Worm (Caenorhabditis elegans) whole organism, young adult: ENCODE results near the gene heh-1.
A peak's percentile ranks its signal among the peaks of the same experiment; 100 is the strongest.

ENCODE experiments used
- D2030.7 ChIP-seq: fragments of 200-800 bp; sonication (Bioruptor generic); IDR thresholded peaks from 2 replicates; pipeline ENCODE4 v1.3.6; 2022; ENCODE audit warnings: missing genetic modification reagents, missing genetic modification characterization, missing compliant biosample characterization
- F22D6.2 ChIP-seq: sonication (generic microtip); optimal IDR thresholded peaks from 2 replicates; lab custom pipeline; 2016; ENCODE audit warnings: mild to moderate bottlenecking, missing genetic modification characterization, missing compliant biosample characterization
- F55B11.4 ChIP-seq: sonication (generic microtip); optimal IDR thresholded peaks from 2 replicates; lab custom pipeline; 2016; ENCODE audit warnings: missing compliant biosample characterization, missing genetic modification characterization, borderline replicate concordance; ENCODE audit not compliant: insufficient read depth
- K12H6.12 ChIP-seq: fragments of 200-800 bp; sonication (Bioruptor generic); optimal IDR thresholded peaks from 2 replicates; lab custom pipeline; 2018; ENCODE audit warnings: mild to moderate bottlenecking, missing genetic modification characterization, missing compliant biosample characterization
- Y67H2A.10 ChIP-seq: fragments of 200-800 bp; sonication (Bioruptor generic); conservative IDR thresholded peaks from 2 replicates; pipeline ENCODE4 v1.3.6; 2022; ENCODE audit warnings: missing genetic modification reagents, missing genetic modification characterization, missing compliant biosample characterization
- Y95B8A.8 ChIP-seq: fragments of 200-800 bp; sonication (Bioruptor generic); IDR thresholded peaks from 2 replicates; pipeline ENCODE4 v1.3.6; 2022; ENCODE audit warnings: missing genetic modification reagents, missing genetic modification characterization, missing compliant biosample characterization
- ZK185.1 ChIP-seq: sonication (generic microtip); optimal IDR thresholded peaks from 2 replicates; lab custom pipeline; 2016; ENCODE audit warnings: mild to moderate bottlenecking, missing genetic modification characterization, missing compliant biosample characterization; ENCODE audit not compliant: poor library complexity, severe bottlenecking
- ama-1 ChIP-seq, 3 experiments: fragments of 150-350 bp in 1 of 3; sonication (generic microtip) in 2 of 3; optimal IDR thresholded peaks; 2 replicates each; lab custom pipeline; 2014 to 2018; ENCODE audit warnings: missing biosample characterization in 2 of 3, missing genetic modification characterization in 2 of 3, missing genetic modification reagents in 2 of 3
- atf-7 ChIP-seq: sonication (generic microtip); optimal IDR thresholded peaks from 2 replicates; lab custom pipeline; 2017; ENCODE audit warnings: mild to moderate bottlenecking, missing genetic modification characterization, missing compliant biosample characterization
- attf-3 ChIP-seq: fragments of 200-800 bp; sonication (Bioruptor generic); conservative IDR thresholded peaks from 2 replicates; pipeline ENCODE4 v1.3.6; 2022; ENCODE audit warnings: missing genetic modification reagents, missing genetic modification characterization, missing compliant biosample characterization
- attf-5 ChIP-seq: fragments of 200-800 bp; sonication (Bioruptor generic); optimal IDR thresholded peaks from 2 replicates; lab custom pipeline; 2018; ENCODE audit warnings: mild to moderate bottlenecking, missing genetic modification characterization, missing compliant biosample characterization
- ceh-27 ChIP-seq: fragments of 200-800 bp; sonication (Bioruptor generic); optimal IDR thresholded peaks from 2 replicates; lab custom pipeline; 2018; ENCODE audit warnings: mild to moderate bottlenecking, missing genetic modification characterization, moderate library complexity, missing compliant biosample characterization
- ceh-40 ChIP-seq: fragments of 200-800 bp; sonication (Bioruptor generic); IDR thresholded peaks from 2 replicates; pipeline ENCODE4 v1.3.6; 2022; ENCODE audit warnings: missing genetic modification characterization, missing compliant biosample characterization
- ceh-79 ChIP-seq: sonication (generic microtip); optimal IDR thresholded peaks from 2 replicates; lab custom pipeline; 2017; ENCODE audit warnings: mild to moderate bottlenecking, missing genetic modification characterization, missing compliant biosample characterization
- chd-7 ChIP-seq: sonication (generic microtip); optimal IDR thresholded peaks from 2 replicates; lab custom pipeline; 2016; ENCODE audit warnings: mild to moderate bottlenecking, missing genetic modification characterization, moderate library complexity, missing compliant biosample characterization
- dpl-1 ChIP-seq: fragments of 150-350 bp; optimal IDR thresholded peaks from 2 replicates; lab custom pipeline; 2014; ENCODE audit warnings: missing biosample characterization, missing genetic modification reagents, missing genetic modification characterization
- egl-18 ChIP-seq: fragments of 200-800 bp; sonication (Bioruptor generic); IDR thresholded peaks from 2 replicates; pipeline ENCODE4 v1.3.6; 2022; ENCODE audit warnings: missing genetic modification reagents, missing genetic modification characterization, missing compliant biosample characterization
- ekl-4 ChIP-seq: fragments of 200-800 bp; sonication (Bioruptor generic); IDR thresholded peaks from 2 replicates; pipeline ENCODE4 v1.3.6; 2022; ENCODE audit warnings: missing genetic modification reagents, missing genetic modification characterization, missing compliant biosample characterization
- him-1 ChIP-seq: sonication (generic microtip); optimal IDR thresholded peaks from 2 replicates; lab custom pipeline; 2016; ENCODE audit warnings: missing genotype, missing genetic modification reagents, missing genetic modification characterization, missing compliant biosample characterization
- hlh-26 ChIP-seq: fragments of 200-800 bp; sonication (Bioruptor generic); conservative IDR thresholded peaks from 2 replicates; pipeline ENCODE4 v1.3.6; 2022; ENCODE audit warnings: missing genetic modification reagents, missing genetic modification characterization, missing compliant biosample characterization
- hrde-1 ChIP-seq: sonication (generic microtip); optimal IDR thresholded peaks from 2 replicates; lab custom pipeline; 2016; ENCODE audit warnings: missing genetic modification characterization, mild to moderate bottlenecking, missing compliant biosample characterization, moderate library complexity, missing genotype, missing genetic modification reagents, borderline replicate concordance
- let-526 ChIP-seq: fragments of 200-800 bp; sonication (Bioruptor generic); IDR thresholded peaks from 2 replicates; pipeline ENCODE4 v1.3.6; 2022; ENCODE audit warnings: missing genetic modification reagents, missing genetic modification characterization, missing compliant biosample characterization
- lsl-1 ChIP-seq: fragments of 200-800 bp; sonication (Bioruptor generic); optimal IDR thresholded peaks from 2 replicates; lab custom pipeline; 2018; ENCODE audit warnings: mild to moderate bottlenecking, missing genetic modification characterization, moderate library complexity, missing compliant biosample characterization
- madf-10 ChIP-seq: sonication (generic microtip); optimal IDR thresholded peaks from 2 replicates; lab custom pipeline; 2016; ENCODE audit warnings: mild to moderate bottlenecking, missing genetic modification characterization, missing compliant biosample characterization
- madf-8 ChIP-seq: fragments of 200-800 bp; sonication (Bioruptor generic); conservative IDR thresholded peaks from 2 replicates; pipeline ENCODE4 v1.3.6; 2022; ENCODE audit warnings: missing genetic modification reagents, missing genetic modification characterization, missing compliant biosample characterization
- mcd-1 ChIP-seq: fragments of 200-800 bp; sonication (Bioruptor generic); IDR thresholded peaks from 2 replicates; pipeline ENCODE4 v1.3.6; 2022; ENCODE audit warnings: missing genetic modification reagents, missing genetic modification characterization, missing compliant biosample characterization
- mel-28 ChIP-seq: sonication (generic microtip); optimal IDR thresholded peaks from 2 replicates; lab custom pipeline; 2016; ENCODE audit warnings: borderline replicate concordance, mild to moderate bottlenecking, missing genetic modification characterization, missing compliant biosample characterization
- mes-4 ChIP-seq: sonication (generic microtip); optimal IDR thresholded peaks from 2 replicates; lab custom pipeline; 2016; ENCODE audit warnings: missing genotype, missing genetic modification characterization, missing compliant biosample characterization
- nfya-1 ChIP-seq: sonication (generic microtip); optimal IDR thresholded peaks from 2 replicates; lab custom pipeline; 2017; ENCODE audit warnings: antibody characterized with exemption, missing compliant biosample characterization, missing genetic modification characterization, borderline replicate concordance; ENCODE audit not compliant: insufficient read depth
- nfya-2 ChIP-seq: fragments of 200-800 bp; sonication (Bioruptor generic); IDR thresholded peaks from 2 replicates; pipeline ENCODE4 v1.3.6; 2022; ENCODE audit warnings: missing genetic modification reagents, missing genetic modification characterization, missing compliant biosample characterization
- nfyb-1 ChIP-seq: fragments of 200-800 bp; sonication (Bioruptor generic); IDR thresholded peaks from 2 replicates; pipeline ENCODE4 v1.3.6; 2022; ENCODE audit warnings: missing genetic modification reagents, missing genetic modification characterization, missing compliant biosample characterization
- pbrm-1 ChIP-seq: fragments of 200-800 bp; sonication (Bioruptor generic); IDR thresholded peaks from 2 replicates; pipeline ENCODE4 v1.3.6; 2022; ENCODE audit warnings: missing genetic modification reagents, missing genetic modification characterization, missing compliant biosample characterization
- rec-8 ChIP-seq, 2 experiments: sonication (generic microtip); optimal IDR thresholded peaks; 2 replicates each; lab custom pipeline; 2016; ENCODE audit warnings: mild to moderate bottlenecking in 2 of 2, missing genetic modification characterization in 2 of 2, missing genetic modification reagents in 2 of 2, missing genotype in 2 of 2, missing biosample characterization in 1 of 2, missing compliant biosample characterization in 1 of 2, moderate library complexity in 1 of 2
- sdz-38 ChIP-seq: sonication (generic microtip); optimal IDR thresholded peaks from 2 replicates; lab custom pipeline; 2016; ENCODE audit warnings: missing genotype, missing genetic modification characterization, missing compliant biosample characterization
- sea-2 ChIP-seq: fragments of 200-800 bp; sonication (Bioruptor generic); IDR thresholded peaks from 2 replicates; pipeline ENCODE4 v1.3.6; 2022; ENCODE audit warnings: missing genetic modification characterization, missing compliant biosample characterization
- snpc-3.4 ChIP-seq: sonication (generic microtip); optimal IDR thresholded peaks from 2 replicates; lab custom pipeline; 2017; ENCODE audit warnings: missing genetic modification characterization, mild to moderate bottlenecking, missing compliant biosample characterization, antibody characterized with exemption, moderate library complexity, missing genotype, missing genetic modification reagents
- sptf-2 ChIP-seq: fragments of 200-800 bp; sonication (Bioruptor generic); optimal IDR thresholded peaks from 2 replicates; lab custom pipeline; 2018; ENCODE audit warnings: mild to moderate bottlenecking, missing genetic modification characterization, missing compliant biosample characterization
- tbx-9 ChIP-seq: sonication (generic microtip); optimal IDR thresholded peaks from 2 replicates; lab custom pipeline; 2016; ENCODE audit warnings: borderline replicate concordance, missing genetic modification characterization, inconsistent platforms, missing compliant biosample characterization
- tlf-1 ChIP-seq: fragments of 200-800 bp; sonication (Bioruptor generic); optimal IDR thresholded peaks from 2 replicates; lab custom pipeline; 2018; ENCODE audit warnings: mild to moderate bottlenecking, missing genetic modification characterization, missing compliant biosample characterization
- zfh-2 ChIP-seq: fragments of 200-800 bp; sonication (Bioruptor generic); conservative IDR thresholded peaks from 2 replicates; pipeline ENCODE4 v1.3.6; 2022; ENCODE audit warnings: missing genetic modification reagents, missing genetic modification characterization, missing compliant biosample characterization
- zim-3 ChIP-seq: sonication (generic microtip); optimal IDR thresholded peaks from 2 replicates; lab custom pipeline; 2017; ENCODE audit warnings: mild to moderate bottlenecking, missing genetic modification characterization, moderate library complexity, missing compliant biosample characterization
- ztf-18 ChIP-seq: sonication (generic microtip); optimal IDR thresholded peaks from 2 replicates; lab custom pipeline; 2016; ENCODE audit warnings: missing genotype, mild to moderate bottlenecking, missing genetic modification characterization, missing compliant biosample characterization
- ztf-22 ChIP-seq: fragments of 200-800 bp; sonication (Bioruptor generic); optimal IDR thresholded peaks from 2 replicates; lab custom pipeline; 2018; ENCODE audit warnings: mild to moderate bottlenecking, missing genetic modification characterization, moderate library complexity, missing compliant biosample characterization
- ztf-26 ChIP-seq: sonication (generic microtip); optimal IDR thresholded peaks from 2 replicates; lab custom pipeline; 2017; ENCODE audit warnings: missing genetic modification characterization, missing compliant biosample characterization
- ztf-3 ChIP-seq: fragments of 200-800 bp; sonication (Bioruptor generic); optimal IDR thresholded peaks from 2 replicates; lab custom pipeline; 2018; ENCODE audit warnings: mild to moderate bottlenecking, missing genetic modification characterization, missing compliant biosample characterization

The heh-1 gene

ce11 chrIII:3174985-3175384 is 24.3 kb downstream of the heh-1 start, which contains the start of gene R148.3 (continued):
- TF ChIP-seq Y95B8A.8: no peak
- TF ChIP-seq ztf-18 (tag; lab: Kevin White, UChicago): peak; percentile 73
- no peak for TF ChIP-seq F55B11.4 (tag; lab: Kevin White, UChicago)
- no peak for TF ChIP-seq dpl-1 (GFP tag; lab: Kevin White, UChicago)
- TF ChIP-seq snpc-3.4 (tag; lab: Kevin White, UChicago): peak; percentile 48
- TF ChIP-seq zim-3: no peak
- TF ChIP-seq nfya-2 (GFP tag; lab: Robert Waterston, UW): no peak
- no peak for TF ChIP-seq madf-8 (GFP tag; lab: Robert Waterston, UW)
- no peak for TF ChIP-seq mel-28 (tag; lab: Kevin White, UChicago)
- no peak for TF ChIP-seq madf-10 (tag; lab: Kevin White, UChicago)

- peak; percentile 39 for TF ChIP-seq him-1
- peak; percentile 89 for TF ChIP-seq madf-8 (GFP tag; lab: Robert Waterston, UW)
- no peak for TF ChIP-seq tlf-1 (GFP tag; lab: Kevin White, UChicago)
- TF ChIP-seq rec-8 (tag; optimal IDR thresholded peaks at IDR 0.05; lab: Kevin White, UChicago): no peak
- no peak for TF ChIP-seq chd-7 (tag; lab: Kevin White, UChicago)
- no peak for TF ChIP-seq hlh-26 (GFP tag; lab: Robert Waterston, UW)
- no peak for TF ChIP-seq ztf-22
- TF ChIP-seq mes-4 (tag; lab: Kevin White, UChicago): no peak
- TF ChIP-seq snpc-3.4 (tag; lab: Kevin White, UChicago): peak; percentile 58
- TF ChIP-seq dpl-1 (GFP tag; lab: Kevin White, UChicago): peak; percentile 51
- TF ChIP-seq mcd-1: peak; percentile 63
- TF ChIP-seq zfh-2 (GFP tag; lab: Robert Waterston, UW): no peak
- TF ChIP-seq tbx-9 (tag; lab: Kevin White, UChicago): no peak
- TF ChIP-seq hrde-1: no peak
- no peak for TF ChIP-seq F22D6.2 (tag; lab: Kevin White, UChicago)
- peak; percentile 98 for TF ChIP-seq lsl-1 (GFP tag; lab: Kevin White, UChicago)
- TF ChIP-seq sptf-2 (GFP tag; lab: Kevin White, UChicago): no peak
- no peak for TF ChIP-seq attf-3
- TF ChIP-seq Y67H2A.10 (GFP tag; lab: Robert Waterston, UW): no peak
- TF ChIP-seq mel-28 (tag; lab: Kevin White, UChicago): no peak
- TF ChIP-seq ceh-40 (GFP tag; lab: Robert Waterston, UW): no peak
- no peak for TF ChIP-seq ZK185.1 (tag; lab: Kevin White, UChicago)
- no peak for TF ChIP-seq ztf-3
- no peak for TF ChIP-seq ztf-26 (tag; lab: Kevin White, UChicago)
- TF ChIP-seq sea-2 (GFP tag; lab: Robert Waterston, UW): no peak
- no peak for TF ChIP-seq ceh-27 (GFP tag; lab: Kevin White, UChicago)
- no peak for TF ChIP-seq attf-5 (GFP tag; lab: Kevin White, UChicago)
- TF ChIP-seq ceh-79: no peak
- TF ChIP-seq egl-18 (GFP tag; lab: Robert Waterston, UW): no peak
- TF ChIP-seq pbrm-1 (GFP tag; lab: Robert Waterston, UW): peak; percentile 61; the same call in 1 of the 2 replicates
- no peak for TF ChIP-seq sdz-38 (tag; lab: Kevin White, UChicago)
- TF ChIP-seq nfya-1 (tag; lab: Kevin White, UChicago): no peak
- peak; percentile 87 for TF ChIP-seq D2030.7 (GFP tag; lab: Robert Waterston, UW)
- TF ChIP-seq zim-3: no peak
- TF ChIP-seq K12H6.12 (tag; lab: Kevin White, UChicago): no peak
- TF ChIP-seq nfyb-1: no peak
- no peak for TF ChIP-seq let-526 (GFP tag; lab: Robert Waterston, UW)
- no peak for TF ChIP-seq atf-7
- no peak for TF ChIP-seq ama-1 (optimal IDR thresholded peaks at IDR 0.05; lab: Kevin White, UChicago)
- no peak for TF ChIP-seq ama-1 (GFP tag; optimal IDR thresholded peaks at IDR 0.05; lab: Kevin White, UChicago)
- 0 out of 2 replicates have a peak, but pooled peaks have one; percentile 32 for TF ChIP-seq ekl-4 (GFP tag; lab: Robert Waterston, UW)
Observed at ce11 chrIII:3171382-3171781, 27.9 kb downstream of the heh-1 start, which contains the start of gene R148.4. Gene R148.4, plus strand, starts transcription at chrIII:3171592.
